Worm (Caenorhabditis elegans) whole organism, L1 larva: Measurements from ENCODE around the gene bbs-5.

Experiments used
- Y116A8C.19 ChIP-seq: sonication (generic microtip); optimal IDR thresholded peaks from 2 replicates; lab custom pipeline; 2016; ENCODE audit warnings: missing compliant biosample characterization, missing genetic modification characterization, borderline replicate concordance
- aly-2 ChIP-seq: fragments of 150-350 bp; optimal IDR thresholded peaks from 2 replicates; lab custom pipeline; 2014; ENCODE audit warnings: missing biosample characterization, missing genetic modification characterization
- ceh-90 ChIP-seq: sonication (generic microtip); optimal IDR thresholded peaks from 2 replicates; lab custom pipeline; 2016; ENCODE audit warnings: missing genetic modification characterization, missing compliant biosample characterization
- ces-1 ChIP-seq: fragments of 150-350 bp; optimal IDR thresholded peaks from 2 replicates; lab custom pipeline; 2014; ENCODE audit warnings: missing biosample characterization, missing genetic modification reagents, missing genetic modification characterization
- dpl-1 ChIP-seq, 3 experiments: fragments of 150-350 bp in 2 of 3; sonication (generic microtip) in 1 of 3; optimal IDR thresholded peaks; 2 replicates each; lab custom pipeline; 2014 to 2017; ENCODE audit warnings: missing biosample characterization in 3 of 3, missing genetic modification characterization in 3 of 3, missing genetic modification reagents in 3 of 3
- efl-1 ChIP-seq, 4 experiments: fragments of 150-350 bp; optimal IDR thresholded peaks in 3 of 4; peaks in 1 of 4; 1 replicate in 1 of 4; 2 replicates in 3 of 4; lab custom pipeline; 2014; ENCODE audit warnings: missing biosample characterization in 2 of 4, missing genetic modification characterization in 2 of 4, missing genetic modification reagents in 2 of 4
- efl-3 ChIP-seq: fragments of 200-800 bp; sonication (Bioruptor generic); optimal IDR thresholded peaks from 2 replicates; lab custom pipeline; 2018; ENCODE audit warnings: mild to moderate bottlenecking, missing genetic modification characterization, missing compliant biosample characterization
- egl-13 ChIP-seq: sonication (generic microtip); optimal IDR thresholded peaks from 2 replicates; lab custom pipeline; 2016; ENCODE audit warnings: missing genotype, missing genetic modification reagents, missing genetic modification characterization, missing compliant biosample characterization
- elt-2 ChIP-seq: sonication (generic microtip); optimal IDR thresholded peaks from 2 replicates; lab custom pipeline; 2016; ENCODE audit warnings: missing genetic modification characterization, mild to moderate bottlenecking, inconsistent platforms, missing compliant biosample characterization, missing genetic modification reagents
- elt-3 ChIP-seq, 6 experiments: fragments of 150-350 bp in 1 of 6; sonication (generic microtip); optimal IDR thresholded peaks; 2 replicates each; lab custom pipeline; 2017 to 2018; ENCODE audit warnings: missing biosample characterization in 6 of 6, missing genetic modification characterization in 6 of 6, inconsistent platforms in 1 of 6
- fkh-10 ChIP-seq: sonication (generic microtip); optimal IDR thresholded peaks from 2 replicates; lab custom pipeline; 2017; ENCODE audit warnings: missing biosample characterization, missing genetic modification reagents, missing genetic modification characterization
- fkh-8 ChIP-seq: sonication (generic microtip); optimal IDR thresholded peaks from 2 replicates; lab custom pipeline; 2016; ENCODE audit warnings: mild to moderate bottlenecking, missing genetic modification characterization, missing compliant biosample characterization
- hlh-4 ChIP-seq: sonication (generic microtip); optimal IDR thresholded peaks from 2 replicates; lab custom pipeline; 2016; ENCODE audit warnings: mild to moderate bottlenecking, missing genetic modification characterization, missing compliant biosample characterization
- hpl-2 ChIP-seq: fragments of 150-350 bp; optimal IDR thresholded peaks from 2 replicates; lab custom pipeline; 2014; ENCODE audit warnings: missing biosample characterization, missing genetic modification reagents, missing genetic modification characterization
- jun-1 ChIP-seq: fragments of 150-350 bp; optimal IDR thresholded peaks from 2 replicates; lab custom pipeline; 2014; ENCODE audit warnings: missing biosample characterization, missing genetic modification reagents, missing genetic modification characterization
- lin-39 ChIP-seq: fragments of 150-350 bp; optimal IDR thresholded peaks from 2 replicates; lab custom pipeline; 2014; ENCODE audit warnings: missing biosample characterization, missing genetic modification reagents, missing genetic modification characterization
- mdl-1 ChIP-seq, 2 experiments: fragments of 150-350 bp; optimal IDR thresholded peaks; 2 replicates each; lab custom pipeline; 2014 to 2017; ENCODE audit warnings: missing biosample characterization in 2 of 2, missing genetic modification characterization in 2 of 2, inconsistent platforms in 1 of 2
- mef-2 ChIP-seq: fragments of 150-350 bp; optimal IDR thresholded peaks from 2 replicates; lab custom pipeline; 2014; ENCODE audit warnings: missing biosample characterization, missing genetic modification characterization
- mep-1 ChIP-seq: fragments of 150-350 bp; optimal IDR thresholded peaks from 2 replicates; lab custom pipeline; 2014; ENCODE audit warnings: missing biosample characterization, missing genetic modification characterization
- nhr-19 ChIP-seq: fragments of 200-800 bp; sonication (Bioruptor generic); conservative IDR thresholded peaks from 2 replicates; pipeline ENCODE4 v1.3.6; 2022; ENCODE audit warnings: missing genetic modification characterization, missing compliant biosample characterization
- nhr-28 ChIP-seq: fragments of 150-350 bp; optimal IDR thresholded peaks from 2 replicates; lab custom pipeline; 2014; ENCODE audit warnings: missing biosample characterization, missing genetic modification characterization
- nhr-76 ChIP-seq: sonication (generic microtip); optimal IDR thresholded peaks from 2 replicates; lab custom pipeline; 2017; ENCODE audit warnings: missing biosample characterization, missing genetic modification characterization
- nhr-84 ChIP-seq: sonication (generic microtip); optimal IDR thresholded peaks from 2 replicates; lab custom pipeline; 2017; ENCODE audit warnings: missing biosample characterization, missing genetic modification characterization
- nhr-85 ChIP-seq: sonication (generic microtip); peaks from one replicate; lab custom pipeline; 2016; ENCODE audit warnings: missing genetic modification characterization, inconsistent platforms, missing compliant biosample characterization
- skn-1 ChIP-seq: fragments of 150-350 bp; optimal IDR thresholded peaks from 2 replicates; lab custom pipeline; 2014; ENCODE audit warnings: missing biosample characterization, missing genetic modification characterization
- sox-4 ChIP-seq: sonication (generic microtip); optimal IDR thresholded peaks from 2 replicates; lab custom pipeline; 2016; ENCODE audit warnings: missing genetic modification characterization, missing compliant biosample characterization
- tbx-2 ChIP-seq: sonication (generic microtip); optimal IDR thresholded peaks from 2 replicates; lab custom pipeline; 2016; ENCODE audit warnings: missing genetic modification characterization, missing compliant biosample characterization
- tlp-1 ChIP-seq: fragments of 150-350 bp; optimal IDR thresholded peaks from 2 replicates; lab custom pipeline; 2014; ENCODE audit warnings: missing biosample characterization, missing genetic modification characterization
- unc-62 ChIP-seq: fragments of 150-350 bp; optimal IDR thresholded peaks from 2 replicates; lab custom pipeline; 2014; ENCODE audit warnings: missing biosample characterization, missing genetic modification reagents, missing genetic modification characterization
- xbp-1 ChIP-seq: sonication (generic microtip); optimal IDR thresholded peaks from 2 replicates; lab custom pipeline; 2016; ENCODE audit warnings: missing genetic modification characterization, missing compliant biosample characterization
- zip-4 ChIP-seq: fragments of 200-800 bp; sonication (Bioruptor generic); optimal IDR thresholded peaks from 2 replicates; lab custom pipeline; 2018; ENCODE audit warnings: mild to moderate bottlenecking, missing genetic modification characterization, moderate library complexity, missing compliant biosample characterization

bbs-5 gene

DNA sequence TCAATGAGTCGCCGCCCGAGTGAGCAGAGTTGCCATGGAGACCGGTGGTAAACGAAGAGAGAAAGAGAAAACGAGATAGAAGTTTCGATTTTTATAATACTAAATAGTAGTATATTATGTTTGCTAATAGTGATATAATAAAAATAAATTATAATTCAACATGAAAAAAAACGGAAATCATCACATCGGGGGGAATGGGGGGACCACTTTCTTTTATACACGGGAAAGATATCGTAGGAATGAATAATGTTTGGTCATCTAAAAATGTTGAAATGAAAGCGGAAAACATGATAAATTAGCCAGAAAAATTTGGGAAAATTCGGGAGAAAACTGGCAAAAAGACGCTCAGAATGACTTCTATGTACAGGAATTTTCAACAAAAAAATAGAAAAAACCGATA, at the start of gene bbs-5:
TSS of gene bbs-5 (minus strand) at position 101 of the 400 bp plus-strand sequence.
- TF ChIP-seq aly-2 (tag; lab: Kevin White, UChicago) (no peak), nhr-28 (tag; lab: Kevin White, UChicago) (no peak), fkh-8 (tag; lab: Kevin White, UChicago) (peak; percentile 39)

DNA sequence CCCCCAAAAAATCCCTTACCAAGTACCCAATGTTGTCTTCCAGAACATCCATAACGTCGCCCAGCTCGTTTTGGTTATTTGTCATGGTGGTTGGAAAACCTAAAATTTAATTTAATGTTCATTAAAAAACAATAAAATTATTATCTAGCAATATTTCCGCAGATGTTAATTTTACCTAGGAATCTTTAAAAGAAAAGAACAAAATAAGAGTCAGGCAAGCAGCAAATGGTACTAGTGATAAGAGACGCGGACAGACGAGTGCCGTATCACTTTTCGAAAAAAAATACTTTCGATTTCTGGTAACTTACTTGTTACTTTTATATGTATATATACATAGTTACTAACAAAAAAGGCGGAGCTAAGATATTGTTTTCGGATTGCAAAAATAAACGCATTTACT, 49.4 kb upstream of the bbs-5 start, which contains the start of gene T07A5.7:
TSS of gene T07A5.7 (minus strand) at position 101 of the 400 bp plus-strand sequence.
- no peak for TF ChIP-seq efl-1 (optimal IDR thresholded peaks at IDR 0.05; lab: Kevin White, UChicago)
- TF ChIP-seq efl-1 (GFP tag; optimal IDR thresholded peaks at IDR 0.05 in 1 of 2; lab: Kevin White, UChicago): peak in 1 of 2 experiments; percentile 59
- TF ChIP-seq unc-62 (GFP tag; lab: Kevin White, UChicago): no peak

DNA sequence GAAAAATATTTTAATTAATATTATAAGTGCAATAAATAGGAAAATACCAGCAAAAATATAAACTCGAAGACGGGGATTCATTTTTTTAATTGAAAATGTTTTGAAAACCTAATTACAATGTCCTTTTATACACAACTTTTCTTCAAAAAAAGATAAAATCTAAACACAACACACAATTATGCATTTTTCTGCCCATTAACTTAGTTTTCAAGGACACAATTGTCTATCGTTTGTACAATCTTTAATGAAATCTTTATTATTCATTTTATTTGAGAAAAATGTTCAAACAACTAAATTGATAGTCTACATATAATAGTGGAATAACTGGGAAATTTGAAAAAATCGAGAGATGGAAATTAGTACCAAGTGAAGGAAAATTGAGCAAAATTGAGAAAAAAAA, 44.5 kb upstream of the bbs-5 start, which contains the start of gene T07A5.1:
TSS of gene T07A5.1 (minus strand) at position 149 of the 400 bp plus-strand sequence.
- peak; percentile 15 for TF ChIP-seq lin-39 (tag; lab: Kevin White, UChicago)
- no peak for TF ChIP-seq tbx-2 (tag; lab: Kevin White, UChicago)
- TF ChIP-seq egl-13: no peak
- peak; percentile 60 for TF ChIP-seq nhr-85 (tag; lab: Kevin White, UChicago)
- no peak for TF ChIP-seq mef-2 (tag; lab: Kevin White, UChicago)

DNA sequence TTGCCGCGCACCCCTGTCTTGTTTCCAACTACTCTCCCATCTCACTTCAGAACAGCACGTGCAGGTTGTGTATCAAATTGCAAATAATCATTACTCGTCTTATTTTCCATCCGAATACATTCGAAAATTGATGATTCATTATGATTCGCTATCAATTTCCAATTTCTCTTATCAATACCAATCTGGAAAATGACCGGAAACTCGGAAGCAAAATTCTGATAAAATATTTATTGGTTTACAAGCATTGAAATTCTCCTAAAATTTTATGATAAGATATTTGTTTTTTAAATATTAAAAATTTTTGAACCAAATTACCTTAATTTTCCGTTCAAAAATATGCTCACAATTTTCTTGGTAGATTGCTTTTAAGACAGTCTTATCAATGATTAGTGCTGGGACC, 43.7 kb upstream of the bbs-5 start:
- no peak for TF ChIP-seq efl-1 (optimal IDR thresholded peaks at IDR 0.05; lab: Kevin White, UChicago)
- TF ChIP-seq efl-1 (GFP tag; optimal IDR thresholded peaks at IDR 0.05 in 1 of 2; lab: Kevin White, UChicago): peak in 1 of 2 experiments; percentile 18
- no peak for TF ChIP-seq skn-1
- no peak for TF ChIP-seq dpl-1 (GFP tag; optimal IDR thresholded peaks at IDR 0.05; lab: Kevin White, UChicago)
- no peak for TF ChIP-seq hpl-2 (GFP tag; lab: Kevin White, UChicago)
- peak; percentile 76 for TF ChIP-seq elt-2

DNA sequence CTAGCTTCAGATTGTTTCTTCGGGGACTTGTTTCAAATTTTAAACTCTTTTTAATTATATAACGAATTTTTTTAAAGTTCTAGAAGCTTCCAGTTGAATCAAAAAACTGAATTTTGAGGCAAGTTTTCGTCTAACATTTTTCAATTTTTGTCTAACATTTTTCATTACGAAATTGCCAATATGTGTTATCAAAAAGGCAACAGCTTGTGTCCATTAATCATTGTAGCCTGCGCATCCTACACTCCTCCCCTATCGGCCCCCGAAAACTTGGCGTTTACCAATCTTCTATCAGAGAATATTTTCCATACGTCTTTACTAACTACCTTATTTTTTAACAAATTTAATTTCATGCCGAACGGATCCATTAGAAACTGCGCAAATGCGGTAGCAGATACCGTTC, 38.5 kb upstream of the bbs-5 start, which contains the start of gene vglu-3:
TSS of gene vglu-3 (plus strand) at position 301 of the 400 bp plus-strand sequence.
- TF ChIP-seq zip-4 (GFP tag; lab: Kevin White, UChicago): no peak
- no peak for TF ChIP-seq tlp-1 (tag; lab: Kevin White, UChicago)
- no peak for TF ChIP-seq nhr-76 (tag; lab: Kevin White, UChicago)
- TF ChIP-seq Y116A8C.19 (tag; lab: Kevin White, UChicago): no peak
- TF ChIP-seq xbp-1 (tag; lab: Kevin White, UChicago): no peak
- no peak for TF ChIP-seq efl-3
- TF ChIP-seq ceh-90: no peak
- TF ChIP-seq mdl-1 (tag; optimal IDR thresholded peaks at IDR 0.05; lab: Kevin White, UChicago): no peak
- no peak for TF ChIP-seq nhr-84 (tag; lab: Kevin White, UChicago)
- TF ChIP-seq sox-4 (tag; lab: Kevin White, UChicago): no peak
- no peak for TF ChIP-seq jun-1 (tag; lab: Kevin White, UChicago)
- no peak for TF ChIP-seq hlh-4 (tag; lab: Kevin White, UChicago)
- no peak for TF ChIP-seq ces-1 (GFP tag; lab: Kevin White, UChicago)
- TF ChIP-seq fkh-8 (tag; lab: Kevin White, UChicago): no peak

DNA sequence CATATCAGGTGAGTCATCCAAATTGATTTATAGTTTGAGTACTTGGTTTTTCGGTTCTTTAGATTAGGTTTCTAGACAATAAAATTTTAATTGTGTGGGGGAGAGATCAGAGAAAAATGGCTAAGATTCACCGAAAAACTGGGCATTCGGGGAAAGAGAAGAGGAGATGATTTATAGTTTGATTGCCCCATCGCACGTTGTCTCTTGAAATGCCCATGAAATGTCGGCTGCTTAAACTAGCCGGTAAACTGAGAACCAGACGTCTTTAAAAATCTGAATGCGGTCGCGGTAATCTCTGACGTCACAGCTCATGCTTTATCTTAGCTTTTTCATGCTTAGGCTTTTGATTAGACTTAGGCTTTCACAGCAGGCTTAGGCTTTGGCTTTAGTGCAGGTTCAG, 35.3 kb upstream of the bbs-5 start:
- TF ChIP-seq nhr-19 (GFP tag; lab: Robert Waterston, UW) (no peak), elt-3 (tag; optimal IDR thresholded peaks at IDR 0.05; lab: Kevin White, UChicago) (peak in 1 of 6 experiments; percentile 5), nhr-85 (tag; lab: Kevin White, UChicago) (peak; percentile 67), sox-4 (tag; lab: Kevin White, UChicago) (no peak), fkh-10 (GFP tag; lab: Kevin White, UChicago) (no peak), mep-1 (tag; lab: Kevin White, UChicago) (no peak)
